Worm (Caenorhabditis elegans): ENCODE data around the gene M106.2.

DNA sequence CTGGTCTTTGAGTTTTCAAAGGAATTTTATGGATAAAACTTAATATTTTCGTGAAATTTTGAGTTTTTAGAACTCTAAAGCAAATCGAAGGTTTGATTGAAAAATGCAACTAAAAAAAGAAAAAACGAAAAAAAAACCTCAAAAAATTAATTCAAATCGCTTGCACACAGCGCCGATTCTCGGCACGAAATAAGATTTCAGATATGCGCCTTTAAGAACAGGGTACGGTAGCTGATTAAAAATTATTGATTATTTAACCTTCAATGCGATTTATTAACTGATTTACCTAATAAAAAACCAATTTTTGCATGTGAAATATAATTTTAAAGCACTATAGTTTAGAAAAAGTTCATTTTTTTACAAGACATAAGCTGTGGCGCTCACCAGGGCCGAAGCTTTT, 3.1 kb upstream of the M106.2 start:
- no peak for TF ChIP-seq nhr-179 (tag; optimal IDR thresholded peaks at IDR 0.05)
- TF ChIP-seq snpc-1.1 (tag; optimal IDR thresholded peaks at IDR 0.05; ENCODE audit: insufficient read depth) = no peak
- no peak for TF ChIP-seq Y79H2A.3 (GFP tag; conservative IDR thresholded peaks at IDR 0.05)
- TF ChIP-seq F55B11.4 (tag; optimal IDR thresholded peaks at IDR 0.05; ENCODE audit: borderline replicate concordance, insufficient read depth) = no peak
- TF ChIP-seq unc-62 (GFP tag; optimal IDR thresholded peaks at IDR 0.05) = no peak
- TF ChIP-seq unc-130 (GFP tag; optimal IDR thresholded peaks at IDR 0.05) = no peak
- no peak for TF ChIP-seq let-607 (tag; optimal IDR thresholded peaks at IDR 0.05)
- no peak for TF ChIP-seq ceh-100 (GFP tag; IDR thresholded peaks at IDR 0.05)
- TF ChIP-seq zfh-2 (GFP tag; conservative IDR thresholded peaks at IDR 0.05) = no peak
- no peak for TF ChIP-seq madf-3 (GFP tag; IDR thresholded peaks at IDR 0.05)
- no peak for TF ChIP-seq K12H6.12 (tag; optimal IDR thresholded peaks at IDR 0.05)
- TF ChIP-seq egl-18 (GFP tag; IDR thresholded peaks at IDR 0.05) = no peak

Measured in whole organism, young adult.